Fruit fly (Drosophila melanogaster) whole organism, adult: ENCODE results near the gene PDZ-GEF.

ENCODE experiments used
- CG11617 ChIP-seq: fragments of 200-800 bp; sonication (Bioruptor generic); optimal IDR thresholded peaks from 2 replicates; lab custom pipeline; 2017; ENCODE audit warnings: mild to moderate bottlenecking, missing biosample characterization, missing genetic modification reagents, missing genetic modification characterization
- CG12768 ChIP-seq: fragments of 200-800 bp; sonication (Bioruptor generic); optimal IDR thresholded peaks from 2 replicates; lab custom pipeline; 2017; ENCODE audit warnings: missing biosample characterization, missing genetic modification characterization, mild to moderate bottlenecking, moderate library complexity, missing genetic modification reagents
- CG14711 ChIP-seq: fragments of 200-800 bp; sonication (Bioruptor generic); optimal IDR thresholded peaks from 2 replicates; lab custom pipeline; 2018; ENCODE audit warnings: missing biosample characterization, mild to moderate bottlenecking, missing genetic modification characterization, moderate library complexity
- CG1620 ChIP-seq: fragments of 200-800 bp; sonication (Bioruptor generic); optimal IDR thresholded peaks from 2 replicates; lab custom pipeline; 2016; ENCODE audit warnings: missing biosample characterization, missing genetic modification characterization
- CG33017 ChIP-seq: fragments of 200-800 bp; sonication (Bioruptor generic); optimal IDR thresholded peaks from 2 replicates; lab custom pipeline; 2018; ENCODE audit warnings: missing biosample characterization, mild to moderate bottlenecking, missing genetic modification characterization, moderate library complexity
- CG5204 ChIP-seq: fragments of 200-800 bp; sonication (Bioruptor generic); optimal IDR thresholded peaks from 2 replicates; lab custom pipeline; 2016; ENCODE audit warnings: missing biosample characterization, missing genetic modification characterization
- Crg-1 ChIP-seq: fragments of 200-800 bp; sonication (Bioruptor generic); optimal IDR thresholded peaks from 2 replicates; lab custom pipeline; 2016; ENCODE audit warnings: missing biosample characterization, missing genetic modification characterization
- Hr96 ChIP-seq: fragments of 200-800 bp; sonication (Bioruptor generic); optimal IDR thresholded peaks from 2 replicates; lab custom pipeline; 2016; ENCODE audit warnings: missing biosample characterization, missing genetic modification characterization
- Mnt ChIP-seq: fragments of 200-800 bp; sonication (Bioruptor generic); optimal IDR thresholded peaks from 2 replicates; lab custom pipeline; 2016; ENCODE audit warnings: missing biosample characterization, mild to moderate bottlenecking, missing genetic modification characterization
- cic ChIP-seq: fragments of 200-800 bp; sonication (Bioruptor generic); optimal IDR thresholded peaks from 2 replicates; lab custom pipeline; 2017; ENCODE audit warnings: missing biosample characterization, mild to moderate bottlenecking, missing genetic modification characterization, moderate library complexity
- cnc ChIP-seq, 2 experiments: fragments of >200 bp; optimal IDR thresholded peaks; 2 replicates each; lab custom pipeline; 2017
- kay ChIP-seq: fragments of 200-800 bp; sonication (Bioruptor generic); peaks from one replicate; lab custom pipeline; 2016; ENCODE audit warnings: missing biosample characterization, missing genetic modification characterization, borderline replicate concordance
- ovo ChIP-seq: fragments of 200-800 bp; sonication (Bioruptor generic); optimal IDR thresholded peaks from 2 replicates; lab custom pipeline; 2016; ENCODE audit warnings: missing biosample characterization, missing genetic modification characterization
- tj ChIP-seq: fragments of 200-800 bp; sonication (Bioruptor generic); optimal IDR thresholded peaks from 3 replicates; lab custom pipeline; 2017; ENCODE audit warnings: missing biosample characterization, mild to moderate bottlenecking, missing genetic modification characterization, moderate library complexity

DNA sequence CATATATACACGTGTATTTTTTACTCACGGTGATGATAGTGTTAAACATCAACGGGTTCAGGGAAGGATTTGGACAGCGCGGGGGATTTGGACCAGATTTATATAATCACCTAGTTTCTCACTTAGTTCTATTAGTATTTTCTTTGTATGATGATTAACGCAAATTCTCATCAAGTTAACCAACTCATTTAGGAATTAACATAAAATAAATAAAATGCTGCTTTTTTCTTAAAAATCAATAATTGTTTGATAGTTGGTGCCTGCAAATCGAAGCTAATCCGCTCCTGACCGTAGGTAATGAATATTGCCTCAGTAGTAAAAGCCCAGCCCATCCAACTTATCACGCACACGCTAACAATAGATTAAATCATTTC is 28.2 kb downstream of the PDZ-GEF start:
- TF ChIP-seq cnc (optimal IDR thresholded peaks at IDR 0.05; lab: Kevin White, UChicago) (no peak), CG1620 (GFP tag; lab: Kevin White, UChicago) (peak; percentile 64), CG33017 (tag; lab: Kevin White, UChicago) (peak; percentile 95), CG5204 (GFP tag; lab: Kevin White, UChicago) (peak; percentile 95), CG11617 (peak; percentile 87), Hr96 (GFP tag; lab: Kevin White, UChicago) (peak; percentile 92), cic (peak; percentile 98), CG12768 (GFP tag; lab: Kevin White, UChicago) (peak; percentile 96), tj (GFP tag; lab: Kevin White, UChicago) (peak; percentile 54), Crg-1 (GFP tag; lab: Kevin White, UChicago) (peak; percentile 74), Mnt (GFP tag; lab: Kevin White, UChicago) (peak; percentile 85), ovo (peak; percentile 55), kay (GFP tag; lab: Kevin White, UChicago) (peak; percentile 98), CG14711 (tag; lab: Kevin White, UChicago) (peak; percentile 89)
